Worm (Caenorhabditis elegans) whole organism, L4 larva: ENCODE data around the gene F07B10.7.

ENCODE experiments used
- Y5F2A.4 ChIP-seq: fragments of 200-800 bp; sonication (Bioruptor generic); optimal IDR thresholded peaks from 2 replicates; lab custom pipeline; 2018; ENCODE audit warnings: mild to moderate bottlenecking, missing genetic modification characterization, missing compliant biosample characterization
- daf-12 ChIP-seq: fragments of 150-350 bp; optimal IDR thresholded peaks from 2 replicates; lab custom pipeline; 2014; ENCODE audit warnings: missing biosample characterization, missing genetic modification reagents, missing genetic modification characterization
- unc-62 ChIP-seq, 3 experiments: fragments of 150-350 bp in 1 of 3; sonication (generic microtip); optimal IDR thresholded peaks in 2 of 3; peaks in 1 of 3; 1 replicate in 1 of 3; 2 replicates in 2 of 3; lab custom pipeline; 2014 to 2017; ENCODE audit warnings: missing biosample characterization in 3 of 3, missing genetic modification characterization in 3 of 3, missing genetic modification reagents in 3 of 3, missing genotype in 1 of 3

The F07B10.7 gene

DNA sequence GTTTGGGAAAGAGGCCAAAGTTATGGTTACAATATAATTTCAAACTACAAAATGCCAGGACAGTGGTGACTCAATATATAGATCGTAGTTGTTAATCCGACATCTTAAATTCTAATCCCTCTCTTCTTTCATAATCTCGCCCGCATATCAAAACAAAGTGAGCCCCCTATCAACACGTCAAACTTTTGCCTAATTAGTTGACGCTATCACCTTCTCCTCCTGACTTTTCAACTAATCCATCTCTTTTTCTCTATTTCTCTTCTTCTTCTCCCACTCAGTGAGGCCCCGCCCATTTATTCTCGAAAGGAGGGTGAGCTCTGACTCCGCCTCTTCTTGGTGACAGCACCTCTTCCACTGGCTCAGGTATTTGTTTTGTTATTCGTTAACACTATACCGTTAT is 49.2 kb downstream of the F07B10.7 start:
- no peak for TF ChIP-seq Y5F2A.4 (GFP tag; lab: Kevin White, UChicago)
- TF ChIP-seq unc-62 (GFP tag; optimal IDR thresholded peaks at IDR 0.05 in 1 of 2; lab: Kevin White, UChicago): peak in 1 of 2 experiments; percentile 44
- no peak for TF ChIP-seq unc-62 (tag; optimal IDR thresholded peaks at IDR 0.05; lab: Kevin White, UChicago)

DNA sequence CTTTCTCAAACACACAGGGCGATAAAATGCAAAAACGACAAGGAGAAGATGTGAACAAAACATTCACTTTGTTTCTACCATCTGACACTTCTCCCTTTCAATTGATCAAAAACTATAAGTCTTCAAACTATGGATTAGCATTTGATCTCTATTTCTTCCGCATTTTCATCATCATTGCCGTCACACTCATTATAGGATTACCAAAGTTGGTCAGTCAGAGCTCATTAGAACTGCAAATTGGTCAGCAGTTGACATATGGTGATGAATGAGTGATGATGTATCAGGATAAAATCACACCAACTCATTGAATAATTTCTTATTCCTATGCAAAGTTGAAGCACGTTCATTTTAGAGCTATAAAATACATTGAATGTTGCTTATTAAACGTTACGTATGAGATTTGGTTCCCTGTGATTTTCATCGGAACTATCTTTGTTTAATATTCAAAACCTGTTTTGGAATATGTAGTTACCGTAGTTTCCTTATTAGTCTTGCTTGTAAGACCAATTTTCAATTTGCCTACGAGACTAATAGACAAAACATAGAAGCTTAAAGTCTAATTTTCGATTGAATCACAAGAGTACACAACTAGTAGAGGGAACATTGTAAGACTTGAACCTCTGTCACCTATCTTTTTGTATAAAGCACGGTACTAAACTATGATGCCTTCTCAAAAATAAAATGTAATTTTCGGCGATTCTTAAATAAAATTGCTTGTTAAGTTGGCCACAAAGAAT is 50.9 kb downstream of the F07B10.7 start:
- no peak for TF ChIP-seq daf-12
- peak in 1 of 2 experiments; percentile 92 for TF ChIP-seq unc-62 (GFP tag; optimal IDR thresholded peaks at IDR 0.05 in 1 of 2; lab: Kevin White, UChicago)
- TF ChIP-seq unc-62 (tag; optimal IDR thresholded peaks at IDR 0.05; lab: Kevin White, UChicago): no peak
